Fruit fly (Drosophila melanogaster) whole organism: ENCODE measurements around the gene tHMG2.
A peak's percentile ranks its signal among the peaks of the same experiment; 100 is the strongest.

Experiments
- CG8478 ChIP-seq: fragments of >200 bp; optimal IDR thresholded peaks from 2 replicates; lab custom pipeline; 2018; ENCODE audit warnings: inconsistent platforms
- Dll ChIP-seq: fragments of >200 bp; optimal IDR thresholded peaks from 2 replicates; lab custom pipeline; 2017
- EcR ChIP-seq, 2 experiments: fragments of >200 bp; optimal IDR thresholded peaks; 2 replicates each; lab custom pipeline; 2017; ENCODE audit warnings: missing biosample characterization in 2 of 2, missing genetic modification characterization in 2 of 2, missing genetic modification reagents in 2 of 2
- pan ChIP-seq: fragments of >200 bp; optimal IDR thresholded peaks from 2 replicates; lab custom pipeline; 2017
- psq ChIP-seq: fragments of >200 bp; optimal IDR thresholded peaks from 2 replicates; lab custom pipeline; 2017
- usp ChIP-seq: fragments of >200 bp; optimal IDR thresholded peaks from 2 replicates; lab custom pipeline; 2017; ENCODE audit warnings: missing biosample characterization, missing genetic modification characterization, mixed read lengths

tHMG2 gene

dm6 chr3R:22492767-22493166 lies at the start of gene tHMG2:
Gene tHMG2 (plus strand): TSS chr3R:22492953.
- TF ChIP-seq pan (lab: Kevin White, UChicago): no peak
- TF ChIP-seq CG8478: no peak
- TF ChIP-seq psq (lab: Kevin White, UChicago): no peak
- TF ChIP-seq usp: no peak
- no peak for TF ChIP-seq EcR (GFP tag; optimal IDR thresholded peaks at IDR 0.05; lab: Kevin White, UChicago)
- TF ChIP-seq Dll (lab: Kevin White, UChicago): no peak

dm6 chr3R:22446493-22446892 lies 46.3 kb upstream of the tHMG2 start, which contains the start of gene CG12499:
Gene CG12499 (minus strand): TSS chr3R:22446587.
- TF ChIP-seq EcR (GFP tag; optimal IDR thresholded peaks at IDR 0.05; lab: Kevin White, UChicago) (no peak), Dll (lab: Kevin White, UChicago) (no peak), CG8478 (no peak), pan (lab: Kevin White, UChicago) (no peak), psq (lab: Kevin White, UChicago) (no peak), usp (no peak)

- no peak for TF ChIP-seq CG8478
- TF ChIP-seq usp: no peak
- TF ChIP-seq Dll (lab: Kevin White, UChicago): no peak
- TF ChIP-seq pan (lab: Kevin White, UChicago): no peak
- no peak for TF ChIP-seq EcR (GFP tag; optimal IDR thresholded peaks at IDR 0.05; lab: Kevin White, UChicago)
- TF ChIP-seq psq (lab: Kevin White, UChicago): no peak
Measured at dm6 chr3R:22447195-22447873, 45.4 kb upstream of the tHMG2 start, which contains the start of gene CG34288. Gene CG34288 (minus strand): TSS chr3R:22447263.

- TF ChIP-seq EcR (GFP tag; optimal IDR thresholded peaks at IDR 0.05; lab: Kevin White, UChicago) (no peak), psq (lab: Kevin White, UChicago) (peak; percentile 61), usp (no peak)
Measured at dm6 chr3R:22447874-22448254, 44.9 kb upstream of the tHMG2 start, which contains the start of gene CG34376. Gene CG34376 (plus strand): TSS chr3R:22448099.

dm6 chr3R:22449871-22450424 lies 42.8 kb upstream of the tHMG2 start:
- TF ChIP-seq usp (no peak), CG8478 (no peak), Dll (lab: Kevin White, UChicago) (no peak), EcR (GFP tag; optimal IDR thresholded peaks at IDR 0.05; lab: Kevin White, UChicago) (no peak), psq (lab: Kevin White, UChicago) (no peak), pan (lab: Kevin White, UChicago) (no peak)

dm6 chr3R:22454397-22455334 lies 38.1 kb upstream of the tHMG2 start:
- no peak for TF ChIP-seq CG8478
- TF ChIP-seq Dll (lab: Kevin White, UChicago): no peak

- TF ChIP-seq psq (lab: Kevin White, UChicago): no peak
Measured at dm6 chr3R:22455335-22455985, 37.3 kb upstream of the tHMG2 start.

- TF ChIP-seq pan (lab: Kevin White, UChicago): no peak
- no peak for TF ChIP-seq Dll (lab: Kevin White, UChicago)
- no peak for TF ChIP-seq usp
- no peak for TF ChIP-seq psq (lab: Kevin White, UChicago)
- no peak for TF ChIP-seq CG8478
- no peak for TF ChIP-seq EcR (GFP tag; optimal IDR thresholded peaks at IDR 0.05; lab: Kevin White, UChicago)
Measured at dm6 chr3R:22456007-22456406, 36.7 kb upstream of the tHMG2 start.

- TF ChIP-seq EcR (GFP tag; optimal IDR thresholded peaks at IDR 0.05; lab: Kevin White, UChicago) (no peak), CG8478 (no peak), Dll (lab: Kevin White, UChicago) (no peak), pan (lab: Kevin White, UChicago) (no peak), psq (lab: Kevin White, UChicago) (no peak), usp (no peak)
Measured at dm6 chr3R:22461673-22462585, 30.8 kb upstream of the tHMG2 start, which contains the start of the genes Rpn7 and AP-2mu. Gene Rpn7 (minus strand): TSS chr3R:22462054. Gene AP-2mu (plus strand): TSS chr3R:22462455.

dm6 chr3R:22464611-22465113 lies 28.1 kb upstream of the tHMG2 start, which contains the start of gene CG7054:
Gene CG7054 (plus strand): TSS chr3R:22464985.
- no peak for TF ChIP-seq psq (lab: Kevin White, UChicago)
- TF ChIP-seq Dll (lab: Kevin White, UChicago): no peak
- TF ChIP-seq CG8478: no peak
- TF ChIP-seq EcR (GFP tag; optimal IDR thresholded peaks at IDR 0.05; lab: Kevin White, UChicago): no peak
- TF ChIP-seq pan (lab: Kevin White, UChicago): no peak
- TF ChIP-seq usp: no peak
